Worm (Caenorhabditis elegans) whole organism, young adult: ENCODE data around the gene pfkb-1.2.

Experiments
- D2030.7 ChIP-seq: fragments of 200-800 bp; sonication (Bioruptor generic); IDR thresholded peaks from 2 replicates; pipeline ENCODE4 v1.3.6; 2022; ENCODE audit warnings: missing genetic modification reagents, missing genetic modification characterization, missing compliant biosample characterization
- F10E7.11 ChIP-seq: sonication (generic microtip); optimal IDR thresholded peaks from 2 replicates; lab custom pipeline; 2017; ENCODE audit warnings: mild to moderate bottlenecking, missing genetic modification characterization, moderate library complexity, missing compliant biosample characterization
- F23B12.7 ChIP-seq: sonication (generic microtip); optimal IDR thresholded peaks from 2 replicates; lab custom pipeline; 2017; ENCODE audit warnings: missing genetic modification characterization, mild to moderate bottlenecking, missing compliant biosample characterization, antibody characterized with exemption, moderate library complexity; ENCODE audit not compliant: insufficient read depth
- F33H1.4 ChIP-seq: fragments of 200-800 bp; sonication (Bioruptor generic); IDR thresholded peaks from 2 replicates; pipeline ENCODE4 v1.3.6; 2022; ENCODE audit warnings: missing genetic modification reagents, missing genetic modification characterization, missing compliant biosample characterization
- F49E8.2 ChIP-seq: sonication (generic microtip); optimal IDR thresholded peaks from 3 replicates; lab custom pipeline; 2017; ENCODE audit warnings: missing genetic modification characterization, mild to moderate bottlenecking, missing compliant biosample characterization, antibody characterized with exemption, moderate library complexity; ENCODE audit not compliant: insufficient read depth
- F55B11.4 ChIP-seq: sonication (generic microtip); optimal IDR thresholded peaks from 2 replicates; lab custom pipeline; 2016; ENCODE audit warnings: missing compliant biosample characterization, missing genetic modification characterization, borderline replicate concordance; ENCODE audit not compliant: insufficient read depth
- F57A8.1 ChIP-seq: fragments of 200-800 bp; sonication (Bioruptor generic); optimal IDR thresholded peaks from 2 replicates; lab custom pipeline; 2018; ENCODE audit warnings: mild to moderate bottlenecking, missing genetic modification characterization, moderate library complexity, missing compliant biosample characterization
- Y53F4B.3 ChIP-seq: fragments of 200-800 bp; sonication (Bioruptor generic); IDR thresholded peaks from 2 replicates; pipeline ENCODE4 v1.3.6; 2022; ENCODE audit warnings: missing genetic modification reagents, missing genetic modification characterization, missing compliant biosample characterization
- Y53G8AR.9 ChIP-seq: fragments of 200-800 bp; sonication (Bioruptor generic); conservative IDR thresholded peaks from 2 replicates; pipeline ENCODE4 v1.3.6; 2022; ENCODE audit warnings: missing genetic modification reagents, missing genetic modification characterization, missing compliant biosample characterization
- Y67H2A.10 ChIP-seq: fragments of 200-800 bp; sonication (Bioruptor generic); conservative IDR thresholded peaks from 2 replicates; pipeline ENCODE4 v1.3.6; 2022; ENCODE audit warnings: missing genetic modification reagents, missing genetic modification characterization, missing compliant biosample characterization
- Y79H2A.3 ChIP-seq: fragments of 200-800 bp; sonication (Bioruptor generic); conservative IDR thresholded peaks from 2 replicates; pipeline ENCODE4 v1.3.6; 2022; ENCODE audit warnings: missing genetic modification reagents, missing genetic modification characterization, missing compliant biosample characterization
- atf-7 ChIP-seq: sonication (generic microtip); optimal IDR thresholded peaks from 2 replicates; lab custom pipeline; 2017; ENCODE audit warnings: mild to moderate bottlenecking, missing genetic modification characterization, missing compliant biosample characterization
- attf-5 ChIP-seq: fragments of 200-800 bp; sonication (Bioruptor generic); optimal IDR thresholded peaks from 2 replicates; lab custom pipeline; 2018; ENCODE audit warnings: mild to moderate bottlenecking, missing genetic modification characterization, missing compliant biosample characterization
- bed-1 ChIP-seq: fragments of 200-800 bp; sonication (Bioruptor generic); IDR thresholded peaks from 2 replicates; pipeline ENCODE4 v1.3.6; 2022; ENCODE audit warnings: missing genetic modification reagents, missing genetic modification characterization, missing compliant biosample characterization
- cebp-1 ChIP-seq, 2 experiments: fragments of 200-800 bp in 1 of 2; sonication (Bioruptor generic) in 1 of 2; sonication (generic microtip) in 1 of 2; IDR thresholded peaks in 1 of 2; optimal IDR thresholded peaks in 1 of 2; 2 replicates each; pipeline versions ENCODE4 v1.3.6 to Lab custom; 2017 to 2022; ENCODE audit warnings: missing compliant biosample characterization in 2 of 2, missing genetic modification characterization in 2 of 2, mild to moderate bottlenecking in 1 of 2, missing genetic modification reagents in 1 of 2, moderate library complexity in 1 of 2
- ceh-100 ChIP-seq: fragments of 200-800 bp; sonication (Bioruptor generic); IDR thresholded peaks from 2 replicates; pipeline ENCODE4 v1.3.6; 2022; ENCODE audit warnings: missing genetic modification reagents, missing genetic modification characterization, missing compliant biosample characterization
- ceh-40 ChIP-seq: fragments of 200-800 bp; sonication (Bioruptor generic); IDR thresholded peaks from 2 replicates; pipeline ENCODE4 v1.3.6; 2022; ENCODE audit warnings: missing genetic modification characterization, missing compliant biosample characterization
- ceh-79 ChIP-seq: sonication (generic microtip); optimal IDR thresholded peaks from 2 replicates; lab custom pipeline; 2017; ENCODE audit warnings: mild to moderate bottlenecking, missing genetic modification characterization, missing compliant biosample characterization
- chd-7 ChIP-seq: sonication (generic microtip); optimal IDR thresholded peaks from 2 replicates; lab custom pipeline; 2016; ENCODE audit warnings: mild to moderate bottlenecking, missing genetic modification characterization, moderate library complexity, missing compliant biosample characterization
- die-1 ChIP-seq: sonication (generic microtip); optimal IDR thresholded peaks from 2 replicates; lab custom pipeline; 2016; ENCODE audit warnings: missing genotype, mild to moderate bottlenecking, missing genetic modification characterization, missing compliant biosample characterization
- dpff-1 ChIP-seq: sonication (generic microtip); optimal IDR thresholded peaks from 2 replicates; lab custom pipeline; 2017; ENCODE audit warnings: mild to moderate bottlenecking, missing genetic modification characterization, missing compliant biosample characterization
- dpl-1 ChIP-seq: fragments of 150-350 bp; optimal IDR thresholded peaks from 2 replicates; lab custom pipeline; 2014; ENCODE audit warnings: missing biosample characterization, missing genetic modification reagents, missing genetic modification characterization
- efl-1 ChIP-seq: fragments of 150-350 bp; optimal IDR thresholded peaks from 2 replicates; lab custom pipeline; 2014; ENCODE audit warnings: missing biosample characterization, missing genetic modification reagents, missing genetic modification characterization
- egl-44 ChIP-seq: fragments of 200-800 bp; sonication (Bioruptor generic); IDR thresholded peaks from 2 replicates; pipeline ENCODE4 v1.3.6; 2022; ENCODE audit warnings: missing genetic modification reagents, missing genetic modification characterization, missing compliant biosample characterization
- egrh-3 ChIP-seq: fragments of 200-800 bp; sonication (Bioruptor generic); IDR thresholded peaks from 2 replicates; pipeline ENCODE4 v1.3.6; 2022; ENCODE audit warnings: missing genetic modification reagents, missing genetic modification characterization, missing compliant biosample characterization
- ets-4 ChIP-seq: fragments of 200-800 bp; sonication (Bioruptor generic); optimal IDR thresholded peaks from 2 replicates; lab custom pipeline; 2018; ENCODE audit warnings: mild to moderate bottlenecking, missing genetic modification characterization, missing compliant biosample characterization
- him-1 ChIP-seq: sonication (generic microtip); optimal IDR thresholded peaks from 2 replicates; lab custom pipeline; 2016; ENCODE audit warnings: missing genotype, missing genetic modification reagents, missing genetic modification characterization, missing compliant biosample characterization
- hlh-26 ChIP-seq: fragments of 200-800 bp; sonication (Bioruptor generic); conservative IDR thresholded peaks from 2 replicates; pipeline ENCODE4 v1.3.6; 2022; ENCODE audit warnings: missing genetic modification reagents, missing genetic modification characterization, missing compliant biosample characterization
- hsf-1 ChIP-seq: fragments of 200-800 bp; sonication (Bioruptor generic); IDR thresholded peaks from 2 replicates; pipeline ENCODE4 v1.3.6; 2022; ENCODE audit warnings: missing genetic modification reagents, missing genetic modification characterization, missing compliant biosample characterization
- lin-26 ChIP-seq: fragments of 200-800 bp; sonication (Bioruptor generic); IDR thresholded peaks from 2 replicates; pipeline ENCODE4 v1.3.6; 2022; ENCODE audit warnings: missing genetic modification reagents, missing genetic modification characterization, missing compliant biosample characterization
- lin-40 ChIP-seq: sonication (generic microtip); optimal IDR thresholded peaks from 2 replicates; lab custom pipeline; 2016; ENCODE audit warnings: missing genetic modification characterization, mild to moderate bottlenecking, missing compliant biosample characterization, missing genotype, missing genetic modification reagents
- madf-6 ChIP-seq: fragments of 200-800 bp; sonication (Bioruptor generic); IDR thresholded peaks from 2 replicates; pipeline ENCODE4 v1.3.6; 2022; ENCODE audit warnings: missing genetic modification reagents, missing genetic modification characterization, missing compliant biosample characterization
- madf-8 ChIP-seq: fragments of 200-800 bp; sonication (Bioruptor generic); conservative IDR thresholded peaks from 2 replicates; pipeline ENCODE4 v1.3.6; 2022; ENCODE audit warnings: missing genetic modification reagents, missing genetic modification characterization, missing compliant biosample characterization
- mel-28 ChIP-seq: sonication (generic microtip); optimal IDR thresholded peaks from 2 replicates; lab custom pipeline; 2016; ENCODE audit warnings: borderline replicate concordance, mild to moderate bottlenecking, missing genetic modification characterization, missing compliant biosample characterization
- mxl-1 ChIP-seq: sonication (generic microtip); optimal IDR thresholded peaks from 2 replicates; lab custom pipeline; 2016; ENCODE audit warnings: missing genetic modification characterization, missing compliant biosample characterization
- nfya-1 ChIP-seq: sonication (generic microtip); optimal IDR thresholded peaks from 2 replicates; lab custom pipeline; 2017; ENCODE audit warnings: antibody characterized with exemption, missing compliant biosample characterization, missing genetic modification characterization, borderline replicate concordance; ENCODE audit not compliant: insufficient read depth
- nfyb-1 ChIP-seq: fragments of 200-800 bp; sonication (Bioruptor generic); IDR thresholded peaks from 2 replicates; pipeline ENCODE4 v1.3.6; 2022; ENCODE audit warnings: missing genetic modification reagents, missing genetic modification characterization, missing compliant biosample characterization
- nhr-27 ChIP-seq: fragments of 200-800 bp; sonication (Bioruptor generic); optimal IDR thresholded peaks from 2 replicates; lab custom pipeline; 2018; ENCODE audit warnings: mild to moderate bottlenecking, missing genetic modification characterization, moderate library complexity, missing compliant biosample characterization
- sdz-38 ChIP-seq: sonication (generic microtip); optimal IDR thresholded peaks from 2 replicates; lab custom pipeline; 2016; ENCODE audit warnings: missing genotype, missing genetic modification characterization, missing compliant biosample characterization
- sea-2 ChIP-seq: fragments of 200-800 bp; sonication (Bioruptor generic); IDR thresholded peaks from 2 replicates; pipeline ENCODE4 v1.3.6; 2022; ENCODE audit warnings: missing genetic modification characterization, missing compliant biosample characterization
- snpc-1.3 ChIP-seq: sonication (generic microtip); optimal IDR thresholded peaks from 2 replicates; lab custom pipeline; 2017; ENCODE audit warnings: missing genetic modification characterization, mild to moderate bottlenecking, missing compliant biosample characterization, antibody characterized with exemption, moderate library complexity, missing genotype, missing genetic modification reagents; ENCODE audit not compliant: insufficient read depth
- tbp1 ChIP-seq: fragments of 200-800 bp; sonication (Bioruptor generic); optimal IDR thresholded peaks from 2 replicates; lab custom pipeline; 2018; ENCODE audit warnings: mild to moderate bottlenecking, missing genetic modification characterization, missing compliant biosample characterization
- tbx-9 ChIP-seq: sonication (generic microtip); optimal IDR thresholded peaks from 2 replicates; lab custom pipeline; 2016; ENCODE audit warnings: borderline replicate concordance, missing genetic modification characterization, inconsistent platforms, missing compliant biosample characterization
- tlf-1 ChIP-seq: fragments of 200-800 bp; sonication (Bioruptor generic); optimal IDR thresholded peaks from 2 replicates; lab custom pipeline; 2018; ENCODE audit warnings: mild to moderate bottlenecking, missing genetic modification characterization, missing compliant biosample characterization
- zim-3 ChIP-seq: sonication (generic microtip); optimal IDR thresholded peaks from 2 replicates; lab custom pipeline; 2017; ENCODE audit warnings: mild to moderate bottlenecking, missing genetic modification characterization, moderate library complexity, missing compliant biosample characterization
- ztf-25 ChIP-seq: fragments of 200-800 bp; sonication (Bioruptor generic); IDR thresholded peaks from 2 replicates; pipeline ENCODE4 v1.3.6; 2022; ENCODE audit warnings: missing genetic modification reagents, missing genetic modification characterization, missing compliant biosample characterization
- ztf-26 ChIP-seq: sonication (generic microtip); optimal IDR thresholded peaks from 2 replicates; lab custom pipeline; 2017; ENCODE audit warnings: missing genetic modification characterization, missing compliant biosample characterization

Gene pfkb-1.2

ce11 chrIV:5947555-5948151, 5.9 kb downstream of the pfkb-1.2 start, which contains the start of gene rps-25 (continued):
- 0 out of 2 replicates have a peak, but pooled peaks have one; percentile 29 for TF ChIP-seq madf-8
- no peak for TF ChIP-seq ets-4
- peak; percentile 39 for TF ChIP-seq F23B12.7 (tag; lab: Kevin White, UChicago)
- no peak for TF ChIP-seq ztf-26 (tag; lab: Kevin White, UChicago)
- no peak for TF ChIP-seq die-1
- no peak for TF ChIP-seq zim-3 (tag; lab: Kevin White, UChicago)
- TF ChIP-seq ceh-79 (tag; lab: Kevin White, UChicago) = no peak
- no peak for TF ChIP-seq sea-2
- no peak for TF ChIP-seq Y67H2A.10
- no peak for TF ChIP-seq bed-1 (GFP tag; lab: Robert Waterston, UW)
- TF ChIP-seq F57A8.1 (GFP tag; lab: Kevin White, UChicago) = no peak
- TF ChIP-seq dpl-1 (GFP tag; lab: Kevin White, UChicago) = no peak
- no peak for TF ChIP-seq Y79H2A.3
- TF ChIP-seq him-1 (tag; lab: Kevin White, UChicago) = no peak
- no peak for TF ChIP-seq madf-6 (GFP tag; lab: Robert Waterston, UW)
- TF ChIP-seq tbx-9 = no peak
- no peak for TF ChIP-seq ceh-40 (GFP tag; lab: Robert Waterston, UW)
- TF ChIP-seq mxl-1 (tag; lab: Kevin White, UChicago) = no peak
- peak; percentile 62 for TF ChIP-seq F49E8.2 (tag; lab: Kevin White, UChicago)
- TF ChIP-seq nfyb-1 = no peak
- peak; percentile 41 for TF ChIP-seq efl-1 (GFP tag; lab: Kevin White, UChicago)
- TF ChIP-seq Y53F4B.3 (GFP tag; lab: Robert Waterston, UW) = no peak
- no peak for TF ChIP-seq lin-40 (tag; lab: Kevin White, UChicago)
- no peak for TF ChIP-seq dpff-1 (tag; lab: Kevin White, UChicago)
- TF ChIP-seq atf-7 (tag; lab: Kevin White, UChicago) = no peak
- TF ChIP-seq F10E7.11 (tag; lab: Kevin White, UChicago) = no peak
- TF ChIP-seq egrh-3 = no peak
- no peak for TF ChIP-seq tlf-1 (GFP tag; lab: Kevin White, UChicago)
- TF ChIP-seq cebp-1 (GFP tag; IDR thresholded peaks at IDR 0.05; lab: Robert Waterston, UW) = no peak
- peak; percentile 28 for TF ChIP-seq cebp-1 (tag; optimal IDR thresholded peaks at IDR 0.05; lab: Kevin White, UChicago)
- peak; percentile 66 for TF ChIP-seq tbp1 (GFP tag; lab: Kevin White, UChicago)
- no peak for TF ChIP-seq F55B11.4
- TF ChIP-seq lin-26 (GFP tag; lab: Robert Waterston, UW) = no peak
- no peak for TF ChIP-seq hsf-1 (GFP tag; lab: Robert Waterston, UW)
- TF ChIP-seq mel-28 (tag; lab: Kevin White, UChicago) = no peak
- peak; percentile 29 for TF ChIP-seq attf-5 (GFP tag; lab: Kevin White, UChicago)
- TF ChIP-seq ztf-25 (GFP tag; lab: Robert Waterston, UW) = no peak
- TF ChIP-seq D2030.7 (GFP tag; lab: Robert Waterston, UW) = peak; percentile 71
- no peak for TF ChIP-seq hlh-26
- no peak for TF ChIP-seq nfya-1 (tag; lab: Kevin White, UChicago)
- no peak for TF ChIP-seq Y53G8AR.9 (GFP tag; lab: Robert Waterston, UW)
- TF ChIP-seq snpc-1.3 = peak; percentile 84
- no peak for TF ChIP-seq chd-7
- TF ChIP-seq sdz-38 = no peak
- TF ChIP-seq F33H1.4 (GFP tag; lab: Robert Waterston, UW) = peak; percentile 92
- no peak for TF ChIP-seq egl-44 (GFP tag; lab: Robert Waterston, UW)
- TF ChIP-seq nhr-27 (tag; lab: Kevin White, UChicago) = no peak
- TF ChIP-seq ceh-100 (GFP tag; lab: Robert Waterston, UW) = no peak
